Worm (Caenorhabditis elegans) whole organism, young adult: ENCODE data around the gene erp-44.3.

Source experiments
- F22D6.2 ChIP-seq: sonication (generic microtip); optimal IDR thresholded peaks from 2 replicates; lab custom pipeline; 2016; ENCODE audit warnings: mild to moderate bottlenecking, missing genetic modification characterization, missing compliant biosample characterization
- F57A8.1 ChIP-seq: fragments of 200-800 bp; sonication (Bioruptor generic); optimal IDR thresholded peaks from 2 replicates; lab custom pipeline; 2018; ENCODE audit warnings: mild to moderate bottlenecking, missing genetic modification characterization, moderate library complexity, missing compliant biosample characterization
- Y95B8A.8 ChIP-seq: fragments of 200-800 bp; sonication (Bioruptor generic); IDR thresholded peaks from 2 replicates; pipeline ENCODE4 v1.3.6; 2022; ENCODE audit warnings: missing genetic modification reagents, missing genetic modification characterization, missing compliant biosample characterization
- attf-5 ChIP-seq: fragments of 200-800 bp; sonication (Bioruptor generic); optimal IDR thresholded peaks from 2 replicates; lab custom pipeline; 2018; ENCODE audit warnings: mild to moderate bottlenecking, missing genetic modification characterization, missing compliant biosample characterization
- die-1 ChIP-seq: sonication (generic microtip); optimal IDR thresholded peaks from 2 replicates; lab custom pipeline; 2016; ENCODE audit warnings: missing genotype, mild to moderate bottlenecking, missing genetic modification characterization, missing compliant biosample characterization
- mxl-1 ChIP-seq: sonication (generic microtip); optimal IDR thresholded peaks from 2 replicates; lab custom pipeline; 2016; ENCODE audit warnings: missing genetic modification characterization, missing compliant biosample characterization
- snpc-4 ChIP-seq, 5 experiments: fragments of 150-350 bp in 1 of 5; sonication (generic microtip) in 4 of 5; optimal IDR thresholded peaks; 2 replicates each; lab custom pipeline; 2014 to 2018; ENCODE audit warnings: missing genetic modification characterization in 5 of 5, missing biosample characterization in 3 of 5, antibody characterized with exemption in 2 of 5, mild to moderate bottlenecking in 2 of 5, missing compliant biosample characterization in 2 of 5, missing genotype in 2 of 5, moderate library complexity in 2 of 5, missing genetic modification reagents in 1 of 5
- unc-62 ChIP-seq: fragments of 150-350 bp; optimal IDR thresholded peaks from 2 replicates; lab custom pipeline; 2014; ENCODE audit warnings: missing biosample characterization, missing genetic modification reagents, missing genetic modification characterization
- ztf-25 ChIP-seq: fragments of 200-800 bp; sonication (Bioruptor generic); IDR thresholded peaks from 2 replicates; pipeline ENCODE4 v1.3.6; 2022; ENCODE audit warnings: missing genetic modification reagents, missing genetic modification characterization, missing compliant biosample characterization

DNA sequence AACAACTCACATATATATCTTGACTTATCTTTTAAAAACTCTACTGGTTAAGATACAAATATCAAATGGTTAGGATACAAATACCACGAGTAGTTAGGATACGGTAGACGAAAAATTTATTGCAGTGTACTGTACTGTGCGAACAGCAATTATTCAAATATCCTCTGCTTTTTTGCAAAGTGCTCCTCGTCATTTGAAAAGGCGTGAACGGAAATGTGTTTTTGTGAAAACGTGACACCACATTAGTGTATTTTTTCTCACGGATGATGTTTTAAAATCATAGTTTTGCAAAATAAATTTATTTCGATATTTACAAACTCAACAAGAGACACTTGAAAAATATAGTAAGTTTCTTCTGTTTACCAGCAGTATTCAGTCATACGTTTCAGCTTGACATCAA is 3.7 kb upstream of the erp-44.3 start, which contains the start of gene F42G8.8:
- TF ChIP-seq die-1 (tag; lab: Kevin White, UChicago) (no peak), attf-5 (GFP tag; lab: Kevin White, UChicago) (no peak), F57A8.1 (GFP tag; lab: Kevin White, UChicago) (no peak), Y95B8A.8 (GFP tag; lab: Robert Waterston, UW) (no peak), snpc-4 (GFP tag; optimal IDR thresholded peaks at IDR 0.05; lab: Kevin White, UChicago) (no peak), snpc-4 (tag; optimal IDR thresholded peaks at IDR 0.05; lab: Kevin White, UChicago) (no peak), unc-62 (GFP tag; lab: Kevin White, UChicago) (no peak), F22D6.2 (tag; lab: Kevin White, UChicago) (no peak), mxl-1 (tag; lab: Kevin White, UChicago) (no peak), ztf-25 (GFP tag; lab: Robert Waterston, UW) (no peak)
